Fruit fly (Drosophila melanogaster): ENCODE results near the gene Gbs-70E.

- TF ChIP-seq ttk (optimal IDR thresholded peaks at IDR 0.05) (no peak), h (optimal IDR thresholded peaks at IDR 0.05) (no peak), Myc (optimal IDR thresholded peaks at IDR 0.05) (no peak)
Observed at dm6 chr3L:14599503-14599902, 48.7 kb upstream of the Gbs-70E start, which contains the start of gene HGTX.
